ENCODE assay signal across 2 fruit fly cellular contexts in the genomic region with DNA sequence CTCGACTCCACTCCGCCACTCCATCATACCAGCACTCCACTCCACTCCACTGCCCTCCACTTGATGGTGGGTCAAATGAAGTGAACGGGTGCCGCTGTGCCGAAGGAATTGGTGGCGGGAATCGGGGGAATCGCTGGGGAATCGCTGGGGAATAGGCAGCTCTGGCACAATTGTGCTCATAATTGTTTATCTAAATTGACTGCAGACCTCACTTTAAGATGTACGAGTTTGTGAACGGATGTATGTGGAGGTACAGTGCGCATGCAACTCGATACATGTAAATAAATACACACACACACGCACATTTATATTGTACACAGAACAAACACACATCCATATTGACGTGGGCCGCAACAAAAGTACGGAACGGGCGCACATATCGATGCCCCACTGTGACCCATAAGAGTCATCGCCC.
A peak's percentile ranks its signal among the peaks of the same experiment; 100 is the strongest.
TF ChIP-seq lines count a peak whose summit lies in the region.

No protein-coding gene starts in this region.

TF ChIP-seq in whole organism, embryonic, 481 proteins besides CTCF, POLR2A, EP300 and RAD21 (continued from another document):
- TF ChIP-seq pan (optimal IDR thresholded peaks at IDR 0.05; lab: Kevin White, UChicago) (no peak), pan (GFP tag; optimal IDR thresholded peaks at IDR 0.05 in 1 of 2, IDR thresholded peaks at IDR 0.05 in 1 of 2) (no peak), vvl (GFP tag; IDR thresholded peaks at IDR 0.05; lab: Robert Waterston, UW) (peak; percentile 32; the same call in 1 of the 2 replicates), kni (GFP tag; optimal IDR thresholded peaks at IDR 0.05; lab: Kevin White, UChicago) (peak; percentile 61), pros (GFP tag; optimal IDR thresholded peaks at IDR 0.05; lab: Kevin White, UChicago) (peak; percentile 78), CG15073 (GFP tag; optimal IDR thresholded peaks at IDR 0.05; lab: Kevin White, UChicago) (no peak), Xrp1 (GFP tag; IDR thresholded peaks at IDR 0.05; lab: Robert Waterston, UW) (0 out of 2 replicates have a peak, but pooled peaks have one; percentile 35), fd102C (GFP tag; optimal IDR thresholded peaks at IDR 0.05; lab: Kevin White, UChicago) (no peak), otp (GFP tag; IDR thresholded peaks at IDR 0.05; lab: Robert Waterston, UW) (peak; percentile 23; the same call in 1 of the 3 replicates), CG10431 (GFP tag; optimal IDR thresholded peaks at IDR 0.05; lab: Kevin White, UChicago) (no peak), stc (GFP tag; IDR thresholded peaks at IDR 0.05; lab: Robert Waterston, UW) (peak; percentile 9; the same call in 1 of the 2 replicates), CG9437 (GFP tag; optimal IDR thresholded peaks at IDR 0.05; lab: Kevin White, UChicago) (no peak), CG18619 (GFP tag; optimal IDR thresholded peaks at IDR 0.05; lab: Kevin White, UChicago) (no peak), abd-A (tag; optimal IDR thresholded peaks at IDR 0.05; lab: Kevin White, UChicago) (peak; percentile 20), unpg (GFP tag; optimal IDR thresholded peaks at IDR 0.05; lab: Kevin White, UChicago) (peak; percentile 22), Sox102F (GFP tag; optimal IDR thresholded peaks at IDR 0.05; lab: Kevin White, UChicago) (peak; percentile 5), chif (GFP tag; optimal IDR thresholded peaks at IDR 0.05; lab: Kevin White, UChicago) (peak in 1 of 2 experiments; percentile 4), zfh1 (GFP tag; IDR thresholded peaks at IDR 0.05; lab: Robert Waterston, UW) (0 out of 3 replicates have a peak, but pooled peaks have one; percentile 34), CG12299 (tag; optimal IDR thresholded peaks at IDR 0.05; lab: Kevin White, UChicago) (no peak), Hr78 (GFP tag; optimal IDR thresholded peaks at IDR 0.05; lab: Kevin White, UChicago) (peak in 1 of 2 experiments; percentile 38), twi (tag; optimal IDR thresholded peaks at IDR 0.05; lab: Kevin White, UChicago) (peak; percentile 25), Ets65A (GFP tag; lab: Kevin White, UChicago) (peak; percentile 51), CG15269 (tag; optimal IDR thresholded peaks at IDR 0.05; lab: Kevin White, UChicago) (no peak), CG7745 (tag; optimal IDR thresholded peaks at IDR 0.05; lab: Kevin White, UChicago) (peak; percentile 22), grau (tag; optimal IDR thresholded peaks at IDR 0.05; lab: Kevin White, UChicago) (peak; percentile 92), TFAM (GFP tag; optimal IDR thresholded peaks at IDR 0.05; lab: Kevin White, UChicago) (no peak), Dip3 (GFP tag; optimal IDR thresholded peaks at IDR 0.05; lab: Kevin White, UChicago) (no peak), pzg (GFP tag; optimal IDR thresholded peaks at IDR 0.05; lab: Kevin White, UChicago) (no peak), CG12071 (GFP tag; optimal IDR thresholded peaks at IDR 0.05; lab: Kevin White, UChicago) (no peak), scrt (GFP tag; optimal IDR thresholded peaks at IDR 0.05; lab: Kevin White, UChicago) (no peak), bsh (GFP tag; optimal IDR thresholded peaks at IDR 0.05; lab: Kevin White, UChicago) (peak in 1 of 2 experiments; percentile 28), cg (GFP tag; optimal IDR thresholded peaks at IDR 0.05; lab: Kevin White, UChicago) (peak; percentile 74), fd3F (GFP tag; optimal IDR thresholded peaks at IDR 0.05; lab: Kevin White, UChicago) (no peak)
TF ChIP-seq in whole organism, embryonic: peak in this region for 30.

TF ChIP-seq in whole organism, prepupa, 60 proteins besides CTCF, POLR2A, EP300 and RAD21 (continued from another document):
- TF ChIP-seq CG3919 (GFP tag; optimal IDR thresholded peaks at IDR 0.05; lab: Kevin White, UChicago) (no peak), fd59A (GFP tag; optimal IDR thresholded peaks at IDR 0.05; lab: Kevin White, UChicago) (no peak), Eip75B (GFP tag; optimal IDR thresholded peaks at IDR 0.05; lab: Kevin White, UChicago) (no peak), fkh (GFP tag; optimal IDR thresholded peaks at IDR 0.05; lab: Kevin White, UChicago) (peak; percentile 41), Sox14 (GFP tag; optimal IDR thresholded peaks at IDR 0.05; lab: Kevin White, UChicago) (no peak), CG10631 (GFP tag; optimal IDR thresholded peaks at IDR 0.05; lab: Kevin White, UChicago) (no peak)
